Fruit fly (Drosophila melanogaster): Measurements from ENCODE around the gene Mcr.

The Mcr gene

DNA sequence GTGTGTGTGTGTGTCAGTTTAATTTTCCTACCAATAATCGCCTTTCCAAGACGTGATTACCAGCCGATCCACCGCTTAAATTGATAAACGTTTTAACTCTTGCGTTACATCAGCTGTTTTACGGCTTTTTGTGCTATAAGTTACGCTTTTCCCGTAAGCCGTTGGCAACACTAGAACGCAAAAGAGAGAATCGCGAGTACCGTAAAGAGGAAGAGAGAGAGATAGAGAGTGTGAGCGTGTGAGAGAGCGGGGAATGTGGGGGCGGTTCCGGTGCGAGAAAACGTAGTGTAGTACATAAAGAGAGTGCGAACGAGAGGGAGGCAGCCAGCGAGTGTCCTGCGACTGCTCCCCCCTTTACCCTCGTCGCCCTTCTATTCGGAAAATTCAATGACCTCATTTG, 51.2 kb downstream of the Mcr start (continued):
- TF ChIP-seq slp2 (GFP tag; optimal IDR thresholded peaks at IDR 0.05), result no peak
- TF ChIP-seq seq (GFP tag; IDR thresholded peaks at IDR 0.05), result peak; percentile 54; the same call in 1 of the 2 replicates
- peak; percentile 57 for TF ChIP-seq CG8478 (optimal IDR thresholded peaks at IDR 0.05)
- no peak for TF ChIP-seq zen2 (GFP tag; IDR thresholded peaks at IDR 0.05; ENCODE audit: partially characterized antibody)
- TF ChIP-seq fu2 (GFP tag; optimal IDR thresholded peaks at IDR 0.05), result no peak
- no peak for TF ChIP-seq Fer2 (tag; optimal IDR thresholded peaks at IDR 0.05)
- TF ChIP-seq CG14441 (GFP tag; IDR thresholded peaks at IDR 0.05), result no peak
- TF ChIP-seq CG14860 (GFP tag; IDR thresholded peaks at IDR 0.05; ENCODE audit: partially characterized antibody), result no peak
- TF ChIP-seq aop (GFP tag; IDR thresholded peaks at IDR 0.05), result no peak

DNA sequence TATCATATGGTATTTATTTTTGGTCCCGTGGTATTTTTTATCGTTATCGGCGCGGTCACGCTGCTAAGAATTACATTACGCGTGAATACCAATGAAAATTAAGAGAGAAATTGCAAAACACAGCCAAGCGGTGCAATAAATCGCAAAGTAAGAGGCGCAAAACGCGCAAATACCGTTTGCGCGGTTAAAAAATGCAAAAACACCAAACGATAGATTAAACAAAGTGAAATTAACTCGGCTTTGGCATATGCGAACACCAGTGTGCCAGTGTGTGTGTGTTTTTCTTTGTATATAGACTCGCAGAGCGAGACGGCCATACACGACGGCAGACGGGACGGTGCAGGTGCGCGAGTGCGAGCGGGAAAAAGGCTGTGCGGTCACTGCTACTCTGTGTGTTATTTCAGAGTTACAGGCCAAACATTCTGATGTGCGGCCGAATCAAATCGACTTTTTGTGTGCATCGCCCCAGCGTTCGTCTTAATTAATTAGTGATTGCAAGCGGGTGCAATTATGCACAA, 52.0 kb downstream of the Mcr start, which contains the start of gene Cka:
Cka (plus strand) TSS at position 29 of the 518 bp plus-strand sequence.
- TF ChIP-seq jumu (GFP tag; optimal IDR thresholded peaks at IDR 0.05) (peak; percentile 13), Bgb (GFP tag; IDR thresholded peaks at IDR 0.05; ENCODE audit: partially characterized antibody) (peak; percentile 61; the same call in 1 of the 2 replicates), CG17829 (tag; optimal IDR thresholded peaks at IDR 0.05) (peak; percentile 17), pan (optimal IDR thresholded peaks at IDR 0.05) (no peak), pan (GFP tag; optimal IDR thresholded peaks at IDR 0.05 in 1 of 2, IDR thresholded peaks at IDR 0.05 in 1 of 2) (peak in 1 of 2 experiments; percentile 22), Dbx (GFP tag; IDR thresholded peaks at IDR 0.05) (0 out of 3 replicates have a peak, but pooled peaks have one; percentile 18), gro (GFP tag; optimal IDR thresholded peaks at IDR 0.05) (no peak), unpg (GFP tag; optimal IDR thresholded peaks at IDR 0.05) (no peak), CG13287 (GFP tag; IDR thresholded peaks at IDR 0.05; ENCODE audit: partially characterized antibody) (0 out of 2 replicates have a peak, but pooled peaks have one; percentile 17), HLHmδ (GFP tag; optimal IDR thresholded peaks at IDR 0.05) (peak; percentile 54), Neu2 (GFP tag; optimal IDR thresholded peaks at IDR 0.05; ENCODE audit: borderline replicate concordance) (no peak), Dip3 (GFP tag; optimal IDR thresholded peaks at IDR 0.05) (no peak), B-H2 (GFP tag; optimal IDR thresholded peaks at IDR 0.05) (peak; percentile 38), CG18599 (GFP tag; optimal IDR thresholded peaks at IDR 0.05) (peak; percentile 43), slbo (GFP tag; IDR thresholded peaks at IDR 0.05) (0 out of 2 replicates have a peak, but pooled peaks have one; percentile 30), CG18262 (tag; optimal IDR thresholded peaks at IDR 0.05) (peak; percentile 1), CG10366 (GFP tag; IDR thresholded peaks at IDR 0.05) (no peak), CG10267 (tag; optimal IDR thresholded peaks at IDR 0.05) (no peak), knrl (GFP tag; IDR thresholded peaks at IDR 0.05; ENCODE audit: partially characterized antibody) (peak; percentile 21; the same call in 1 of the 3 replicates), CG12659 (GFP tag; optimal IDR thresholded peaks at IDR 0.05) (peak; percentile 51), YL-1 (GFP tag; optimal IDR thresholded peaks at IDR 0.05) (peak; percentile 96), CG32772 (GFP tag; IDR thresholded peaks at IDR 0.05) (no peak), slou (GFP tag; optimal IDR thresholded peaks at IDR 0.05) (no peak), Dref (GFP tag; IDR thresholded peaks at IDR 0.05) (peak; percentile 41; the same call in 1 of the 2 replicates), wek (GFP tag; optimal IDR thresholded peaks at IDR 0.05) (peak; percentile 40), hkb (optimal IDR thresholded peaks at IDR 0.05) (peak; percentile 59), hkb (GFP tag; IDR thresholded peaks at IDR 0.05) (no peak), kni (GFP tag; optimal IDR thresholded peaks at IDR 0.05) (peak; percentile 13), CG8290 (GFP tag; optimal IDR thresholded peaks at IDR 0.05) (no peak), CG8290 (tag; optimal IDR thresholded peaks at IDR 0.05) (peak in 1 of 2 experiments; percentile 68), CG6272 (GFP tag; IDR thresholded peaks at IDR 0.05) (0 out of 2 replicates have a peak, but pooled peaks have one; percentile 12), Usf (GFP tag; optimal IDR thresholded peaks at IDR 0.05) (no peak), nom (GFP tag; optimal IDR thresholded peaks at IDR 0.05) (peak; percentile 38), Nf-YA (GFP tag; IDR thresholded peaks at IDR 0.05) (no peak), Rfx (GFP tag; IDR thresholded peaks at IDR 0.05) (peak; percentile 53), ase (GFP tag; IDR thresholded peaks at IDR 0.05) (0 out of 3 replicates have a peak, but pooled peaks have one; percentile 28), gfzf (GFP tag; optimal IDR thresholded peaks at IDR 0.05) (peak; percentile 68), CG34376 (GFP tag; optimal IDR thresholded peaks at IDR 0.05) (peak; percentile 20), CG34224 (GFP tag; IDR thresholded peaks at IDR 0.05; ENCODE audit: partially characterized antibody) (peak; percentile 34; the same call in 1 of the 3 replicates), amos (GFP tag; IDR thresholded peaks at IDR 0.05; ENCODE audit: partially characterized antibody) (peak; percentile 29; the same call in 1 of the 2 replicates)
